Worm (Caenorhabditis elegans): ENCODE measurements around the gene sul-3.
A peak's percentile ranks its signal among the peaks of the same experiment; 100 is the strongest.

The sul-3 gene

ce11 chrX:7823108-7823704, 10.8 kb downstream of the sul-3 start, which contains the start of gene eef-1A.2 (continued):
- TF ChIP-seq mes-2 (tag; optimal IDR thresholded peaks at IDR 0.05; ENCODE audit: poor library complexity, severe bottlenecking) (peak; percentile 81), F10B5.3 (tag; optimal IDR thresholded peaks at IDR 0.05) (no peak), tra-1 (GFP tag; IDR thresholded peaks at IDR 0.05) (peak; percentile 90), F49E8.2 (tag; optimal IDR thresholded peaks at IDR 0.05; ENCODE audit: borderline replicate concordance) (no peak), mxl-2 (GFP tag; conservative IDR thresholded peaks at IDR 0.05) (0 out of 2 replicates have a peak, but pooled peaks have one; percentile 44), ces-1 (GFP tag; optimal IDR thresholded peaks at IDR 0.05) (peak; percentile 48), ZK546.5 (tag; optimal IDR thresholded peaks at IDR 0.05) (no peak), lin-38 (GFP tag; IDR thresholded peaks at IDR 0.05) (peak; percentile 72), egl-43 (GFP tag; IDR thresholded peaks at IDR 0.05) (peak; percentile 87), sdz-12 (GFP tag; optimal IDR thresholded peaks at IDR 0.05) (peak; percentile 35), hlh-30 (tag; optimal IDR thresholded peaks at IDR 0.05; ENCODE audit: insufficient read depth) (peak; percentile 98), F44E2.7 (GFP tag; IDR thresholded peaks at IDR 0.05) (no peak), spr-1 (tag; optimal IDR thresholded peaks at IDR 0.05) (peak; percentile 63), daf-16 (GFP tag; optimal IDR thresholded peaks at IDR 0.05) (peak; percentile 42 to 69), daf-16 (tag; optimal IDR thresholded peaks at IDR 0.05) (peak; percentile 97), ceh-32 (tag; optimal IDR thresholded peaks at IDR 0.05; ENCODE audit: poor library complexity) (peak; percentile 36), zfp-3 (GFP tag; conservative IDR thresholded peaks at IDR 0.05) (0 out of 2 replicates have a peak, but pooled peaks have one; percentile 48), lsy-2 (tag; optimal IDR thresholded peaks at IDR 0.05) (peak; percentile 86 to 93), daf-8 (GFP tag; IDR thresholded peaks at IDR 0.05) (no peak), hlh-11 (tag; optimal IDR thresholded peaks at IDR 0.05) (peak; percentile 98), snpc-4 (tag; optimal IDR thresholded peaks at IDR 0.05) (no peak), lin-15B (tag; optimal IDR thresholded peaks at IDR 0.05) (no peak), nhr-111 (GFP tag; optimal IDR thresholded peaks at IDR 0.05) (no peak), lin-29 (GFP tag; IDR thresholded peaks at IDR 0.05) (no peak), lin-39 (tag; optimal IDR thresholded peaks at IDR 0.05) (no peak), dpl-1 (GFP tag; optimal IDR thresholded peaks at IDR 0.05) (peak; percentile 67), spr-3 (GFP tag; optimal IDR thresholded peaks at IDR 0.05) (peak; percentile 40), hif-1 (tag; optimal IDR thresholded peaks at IDR 0.05) (peak; percentile 40 to 97), nhr-77 (tag; optimal IDR thresholded peaks at IDR 0.05) (peak; percentile 89), ztf-7 (tag; optimal IDR thresholded peaks at IDR 0.05) (peak; percentile 97), nhr-10 (tag; optimal IDR thresholded peaks at IDR 0.05) (peak; percentile 58), arid-1 (GFP tag; conservative IDR thresholded peaks at IDR 0.05) (peak; percentile 62), egl-27 (tag; optimal IDR thresholded peaks at IDR 0.05) (no peak), T20F7.1 (GFP tag; optimal IDR thresholded peaks at IDR 0.05) (peak; percentile 84), ceh-28 (tag; optimal IDR thresholded peaks at IDR 0.05) (peak; percentile 88), Y48G9A.11 (GFP tag; IDR thresholded peaks at IDR 0.05) (no peak), mdt-29 (GFP tag; IDR thresholded peaks at IDR 0.05) (peak; percentile 86), ceh-62 (tag; optimal IDR thresholded peaks at IDR 0.05) (no peak), D1046.2 (GFP tag; IDR thresholded peaks at IDR 0.05) (0 out of 2 replicates have a peak, but pooled peaks have one; percentile 63), unc-39 (tag; optimal IDR thresholded peaks at IDR 0.05) (no peak), zip-11 (GFP tag; IDR thresholded peaks at IDR 0.05) (no peak), mdl-1 (tag; optimal IDR thresholded peaks at IDR 0.05) (peak; percentile 97 to 99), jun-1 (tag; optimal IDR thresholded peaks at IDR 0.05) (peak; percentile 90), zag-1 (tag; optimal IDR thresholded peaks at IDR 0.05) (no peak), unc-62 (GFP tag; optimal IDR thresholded peaks at IDR 0.05 in 1 of 2) (peak in 1 of 2 experiments; percentile 100), unc-62 (tag; optimal IDR thresholded peaks at IDR 0.05) (no peak), cey-2 (tag; optimal IDR thresholded peaks at IDR 0.05; ENCODE audit: borderline replicate concordance, insufficient read depth) (no peak), nhr-41 (GFP tag; IDR thresholded peaks at IDR 0.05) (peak; percentile 67; the same call in 1 of the 2 replicates), ama-1 (optimal IDR thresholded peaks at IDR 0.05) (no peak), madf-5 (GFP tag; IDR thresholded peaks at IDR 0.05) (no peak)

All from whole organism, L4 larva.